Worm (Caenorhabditis elegans) whole organism, young adult: ENCODE measurements around the gene F14D2.7.

Source experiments
- atf-7 ChIP-seq: sonication (generic microtip); optimal IDR thresholded peaks from 2 replicates; lab custom pipeline; 2017; ENCODE audit warnings: mild to moderate bottlenecking, missing genetic modification characterization, missing compliant biosample characterization
- ets-4 ChIP-seq: fragments of 200-800 bp; sonication (Bioruptor generic); optimal IDR thresholded peaks from 2 replicates; lab custom pipeline; 2018; ENCODE audit warnings: mild to moderate bottlenecking, missing genetic modification characterization, missing compliant biosample characterization
- let-607 ChIP-seq, 2 experiments: fragments of 200-800 bp in 1 of 2; sonication (Bioruptor generic) in 1 of 2; sonication (generic microtip) in 1 of 2; optimal IDR thresholded peaks; 2 replicates each; lab custom pipeline; 2016 to 2018; ENCODE audit warnings: mild to moderate bottlenecking in 2 of 2, missing compliant biosample characterization in 2 of 2, missing genetic modification characterization in 2 of 2, moderate library complexity in 2 of 2, missing genotype in 1 of 2
- mes-4 ChIP-seq: sonication (generic microtip); optimal IDR thresholded peaks from 2 replicates; lab custom pipeline; 2016; ENCODE audit warnings: missing genotype, missing genetic modification characterization, missing compliant biosample characterization
- zim-3 ChIP-seq: sonication (generic microtip); optimal IDR thresholded peaks from 2 replicates; lab custom pipeline; 2017; ENCODE audit warnings: mild to moderate bottlenecking, missing genetic modification characterization, moderate library complexity, missing compliant biosample characterization

- TF ChIP-seq let-607 (tag; optimal IDR thresholded peaks at IDR 0.05; lab: Kevin White, UChicago) (no peak), mes-4 (tag; lab: Kevin White, UChicago) (no peak), ets-4 (no peak), atf-7 (tag; lab: Kevin White, UChicago) (no peak), zim-3 (tag; lab: Kevin White, UChicago) (no peak)
These were observed 32.6 kb upstream of the F14D2.7 start, which contains the start of gene bath-23 for ce11 chrII:3371010-3371409.
